Worm (Caenorhabditis elegans) whole organism, L2 larva: ENCODE measurements around the gene F13E9.11.

ENCODE experiments used
- C34F6.9 ChIP-seq: fragments of 150-350 bp; optimal IDR thresholded peaks from 2 replicates; lab custom pipeline; 2014; ENCODE audit warnings: missing biosample characterization, missing genetic modification characterization
- F13H6.1 ChIP-seq: sonication (generic microtip); optimal IDR thresholded peaks from 2 replicates; lab custom pipeline; 2016; ENCODE audit warnings: missing genetic modification characterization, missing compliant biosample characterization
- R02D3.7 ChIP-seq: fragments of 150-350 bp; optimal IDR thresholded peaks from 2 replicates; lab custom pipeline; 2014; ENCODE audit warnings: missing biosample characterization, missing genetic modification characterization
- Y55F3AM.14 ChIP-seq: fragments of 200-800 bp; sonication (Bioruptor generic); optimal IDR thresholded peaks from 2 replicates; lab custom pipeline; 2018; ENCODE audit warnings: mild to moderate bottlenecking, missing genetic modification characterization, missing compliant biosample characterization
- ZK546.5 ChIP-seq: sonication (generic microtip); optimal IDR thresholded peaks from 2 replicates; lab custom pipeline; 2017; ENCODE audit warnings: missing biosample characterization, missing genetic modification characterization
- alr-1 ChIP-seq: fragments of 150-350 bp; optimal IDR thresholded peaks from 2 replicates; lab custom pipeline; 2014; ENCODE audit warnings: missing biosample characterization, missing genetic modification characterization
- aly-2 ChIP-seq: fragments of 150-350 bp; optimal IDR thresholded peaks from 2 replicates; lab custom pipeline; 2014; ENCODE audit warnings: missing biosample characterization, missing genetic modification characterization
- ama-1 ChIP-seq: fragments of 150-350 bp; optimal IDR thresholded peaks from 2 replicates; lab custom pipeline; 2018; ENCODE audit warnings: inconsistent platforms
- blmp-1 ChIP-seq: sonication (generic microtip); optimal IDR thresholded peaks from 2 replicates; lab custom pipeline; 2017; ENCODE audit warnings: missing genetic modification characterization, mild to moderate bottlenecking, missing compliant biosample characterization, antibody characterized with exemption, moderate library complexity; ENCODE audit not compliant: insufficient read depth
- ceh-16 ChIP-seq: fragments of 150-350 bp; optimal IDR thresholded peaks from 2 replicates; lab custom pipeline; 2014; ENCODE audit warnings: missing biosample characterization, missing genetic modification characterization
- ceh-82 ChIP-seq: fragments of 150-350 bp; optimal IDR thresholded peaks from 2 replicates; lab custom pipeline; 2014; ENCODE audit warnings: missing biosample characterization, missing genetic modification characterization
- crh-2 ChIP-seq: sonication (generic microtip); optimal IDR thresholded peaks from 2 replicates; lab custom pipeline; 2017; ENCODE audit warnings: missing biosample characterization, missing genetic modification characterization
- dmd-4 ChIP-seq: sonication (generic microtip); optimal IDR thresholded peaks from 2 replicates; lab custom pipeline; 2017; ENCODE audit warnings: missing biosample characterization, missing genetic modification characterization
- egl-27 ChIP-seq: sonication (generic microtip); optimal IDR thresholded peaks from 3 replicates; lab custom pipeline; 2017; ENCODE audit warnings: missing biosample characterization, missing genetic modification reagents, missing genetic modification characterization
- elt-1 ChIP-seq: fragments of 150-350 bp; optimal IDR thresholded peaks from 2 replicates; lab custom pipeline; 2014; ENCODE audit warnings: missing biosample characterization, missing genetic modification characterization
- elt-3 ChIP-seq: sonication (generic microtip); optimal IDR thresholded peaks from 2 replicates; lab custom pipeline; 2017; ENCODE audit warnings: missing biosample characterization, missing genetic modification characterization
- fos-1 ChIP-seq: fragments of 150-350 bp; optimal IDR thresholded peaks from 2 replicates; lab custom pipeline; 2014; ENCODE audit warnings: missing biosample characterization, missing genetic modification characterization
- gmeb-1 ChIP-seq: fragments of 150-350 bp; optimal IDR thresholded peaks from 2 replicates; lab custom pipeline; 2014; ENCODE audit warnings: missing biosample characterization, missing genetic modification characterization
- lin-11 ChIP-seq: fragments of 150-350 bp; sonication (generic microtip); optimal IDR thresholded peaks from 2 replicates; lab custom pipeline; 2014; ENCODE audit warnings: missing biosample characterization, missing genetic modification characterization, inconsistent platforms, mixed read lengths
- lin-13 ChIP-seq: fragments of 150-350 bp; optimal IDR thresholded peaks from 2 replicates; lab custom pipeline; 2014; ENCODE audit warnings: missing biosample characterization, missing genetic modification reagents, missing genetic modification characterization
- lin-39 ChIP-seq: fragments of 150-350 bp; optimal IDR thresholded peaks from 2 replicates; lab custom pipeline; 2014; ENCODE audit warnings: missing biosample characterization, missing genetic modification reagents, missing genetic modification characterization
- lsy-2 ChIP-seq, 2 experiments: fragments of 150-350 bp in 1 of 2; sonication (generic microtip) in 1 of 2; optimal IDR thresholded peaks; 2 replicates each; lab custom pipeline; 2014 to 2017; ENCODE audit warnings: missing biosample characterization in 2 of 2, missing genetic modification characterization in 2 of 2
- mab-5 ChIP-seq: fragments of 150-350 bp; optimal IDR thresholded peaks from 2 replicates; lab custom pipeline; 2014; ENCODE audit warnings: missing biosample characterization, missing genetic modification characterization
- mdl-1 ChIP-seq, 2 experiments: fragments of 150-350 bp in 1 of 2; sonication (generic microtip) in 1 of 2; optimal IDR thresholded peaks; 2 replicates each; lab custom pipeline; 2017; ENCODE audit warnings: missing biosample characterization in 2 of 2, missing genetic modification characterization in 2 of 2
- nhr-10 ChIP-seq: sonication (generic microtip); optimal IDR thresholded peaks from 2 replicates; lab custom pipeline; 2017; ENCODE audit warnings: missing biosample characterization, missing genetic modification characterization
- nhr-11 ChIP-seq: fragments of 150-350 bp; optimal IDR thresholded peaks from 2 replicates; lab custom pipeline; 2014; ENCODE audit warnings: missing biosample characterization, missing genetic modification characterization
- nhr-12 ChIP-seq: fragments of 150-350 bp; optimal IDR thresholded peaks from 2 replicates; lab custom pipeline; 2014; ENCODE audit warnings: missing biosample characterization, missing genetic modification characterization
- nhr-129 ChIP-seq: fragments of 150-350 bp; optimal IDR thresholded peaks from 2 replicates; lab custom pipeline; 2014; ENCODE audit warnings: missing biosample characterization, missing genetic modification characterization
- nhr-21 ChIP-seq: fragments of 150-350 bp; optimal IDR thresholded peaks from 2 replicates; lab custom pipeline; 2014; ENCODE audit warnings: missing biosample characterization, missing genetic modification characterization
- nhr-23 ChIP-seq: fragments of 150-350 bp; optimal IDR thresholded peaks from 2 replicates; lab custom pipeline; 2014; ENCODE audit warnings: missing biosample characterization, missing genetic modification reagents, missing genetic modification characterization
- nhr-237 ChIP-seq: fragments of 150-350 bp; optimal IDR thresholded peaks from 2 replicates; lab custom pipeline; 2014; ENCODE audit warnings: missing biosample characterization, missing genetic modification characterization
- nhr-25 ChIP-seq: fragments of 150-350 bp; sonication (generic microtip); optimal IDR thresholded peaks from 3 replicates; lab custom pipeline; 2014; ENCODE audit warnings: missing biosample characterization, missing genetic modification characterization
- nhr-6 ChIP-seq: fragments of 150-350 bp; optimal IDR thresholded peaks from 2 replicates; lab custom pipeline; 2014; ENCODE audit warnings: missing biosample characterization, missing genetic modification characterization
- nhr-77 ChIP-seq: fragments of 150-350 bp; optimal IDR thresholded peaks from 2 replicates; lab custom pipeline; 2014; ENCODE audit warnings: missing biosample characterization, missing genetic modification characterization
- peb-1 ChIP-seq: fragments of 150-350 bp; optimal IDR thresholded peaks from 2 replicates; lab custom pipeline; 2014; ENCODE audit warnings: missing biosample characterization, missing genetic modification characterization
- sem-4 ChIP-seq: fragments of 150-350 bp; optimal IDR thresholded peaks from 2 replicates; lab custom pipeline; 2014; ENCODE audit warnings: missing biosample characterization, missing genetic modification reagents, missing genetic modification characterization
- skn-1 ChIP-seq: sonication (generic microtip); optimal IDR thresholded peaks from 2 replicates; lab custom pipeline; 2017; ENCODE audit warnings: missing biosample characterization, missing genetic modification characterization
- sma-3 ChIP-seq: sonication (generic microtip); optimal IDR thresholded peaks from 2 replicates; lab custom pipeline; 2016; ENCODE audit warnings: missing genetic modification reagents, missing genetic modification characterization, missing compliant biosample characterization
- sma-9 ChIP-seq, 2 experiments: fragments of 150-350 bp in 1 of 2; sonication (generic microtip) in 1 of 2; optimal IDR thresholded peaks; 2 replicates each; lab custom pipeline; 2014 to 2016; ENCODE audit warnings: missing genetic modification characterization in 2 of 2, mild to moderate bottlenecking in 1 of 2, missing biosample characterization in 1 of 2, missing compliant biosample characterization in 1 of 2, missing genetic modification reagents in 1 of 2, moderate library complexity in 1 of 2
- snpc-4 ChIP-seq: fragments of 150-350 bp; optimal IDR thresholded peaks from 2 replicates; lab custom pipeline; 2014; ENCODE audit warnings: missing biosample characterization, missing genetic modification characterization
- unc-39 ChIP-seq: fragments of 150-350 bp; optimal IDR thresholded peaks from 2 replicates; lab custom pipeline; 2014; ENCODE audit warnings: missing biosample characterization, missing genetic modification characterization
- unc-55 ChIP-seq: fragments of 150-350 bp; sonication (generic microtip); optimal IDR thresholded peaks from 3 replicates; lab custom pipeline; 2014; ENCODE audit warnings: missing biosample characterization, missing genetic modification reagents, missing genetic modification characterization
- unc-62 ChIP-seq: fragments of 150-350 bp; optimal IDR thresholded peaks from 2 replicates; lab custom pipeline; 2014; ENCODE audit warnings: missing biosample characterization, missing genetic modification reagents, missing genetic modification characterization
- zag-1 ChIP-seq: fragments of 150-350 bp; optimal IDR thresholded peaks from 2 replicates; lab custom pipeline; 2014; ENCODE audit warnings: missing biosample characterization, missing genetic modification characterization
- ztf-11 ChIP-seq: sonication (generic microtip); optimal IDR thresholded peaks from 2 replicates; lab custom pipeline; 2017; ENCODE audit warnings: missing biosample characterization, missing genetic modification characterization
- ztf-4 ChIP-seq: fragments of 150-350 bp; optimal IDR thresholded peaks from 2 replicates; lab custom pipeline; 2014; ENCODE audit warnings: missing biosample characterization, missing genetic modification characterization

Gene F13E9.11

DNA sequence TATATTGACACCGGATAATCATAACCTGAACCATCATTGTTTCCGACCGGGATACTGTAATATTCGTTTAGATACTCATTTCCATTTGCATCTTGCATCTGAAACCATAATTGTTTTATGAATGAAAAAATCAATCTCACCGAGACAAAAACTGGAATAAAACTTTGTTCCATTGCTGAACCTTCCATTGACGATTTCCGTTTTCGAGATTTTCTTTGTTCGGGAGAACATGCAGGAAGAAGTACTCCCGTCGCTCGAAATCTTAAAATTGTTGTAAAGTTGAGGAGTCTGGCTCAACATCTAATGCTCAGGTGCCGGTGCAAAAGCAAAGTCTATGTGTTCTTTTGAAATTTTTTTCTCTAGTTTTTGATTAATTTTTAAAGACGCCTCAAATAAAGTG, 42.9 kb downstream of the F13E9.11 start:
- TF ChIP-seq nhr-129 (peak; percentile 9), nhr-11 (tag; lab: Kevin White, UChicago) (no peak), sem-4 (no peak), mab-5 (tag; lab: Kevin White, UChicago) (no peak)

DNA sequence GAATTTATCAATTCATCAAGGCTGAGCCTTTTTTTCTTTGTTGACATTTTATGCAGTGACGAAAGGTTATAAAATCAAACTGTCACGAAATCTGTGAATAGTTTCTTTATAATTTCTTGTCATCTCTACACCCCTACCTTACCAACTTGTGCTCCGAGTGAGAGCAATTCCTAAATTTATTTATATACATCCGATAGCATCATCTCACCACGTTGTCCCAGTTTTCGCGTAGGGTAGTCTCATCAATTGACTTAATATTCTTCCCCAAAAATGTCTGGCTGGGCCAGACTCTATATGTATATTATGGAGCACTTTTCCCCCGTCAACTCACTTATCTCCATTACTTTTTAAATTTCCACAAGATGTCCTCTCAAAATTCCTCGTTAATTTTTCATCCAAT, 43.6 kb downstream of the F13E9.11 start:
- TF ChIP-seq peb-1 (tag; lab: Kevin White, UChicago), result no peak
- no peak for TF ChIP-seq R02D3.7 (tag; lab: Kevin White, UChicago)
- no peak for TF ChIP-seq lsy-2 (tag; optimal IDR thresholded peaks at IDR 0.05; lab: Kevin White, UChicago)
- no peak for TF ChIP-seq nhr-11 (tag; lab: Kevin White, UChicago)
- TF ChIP-seq Y55F3AM.14 (GFP tag; lab: Kevin White, UChicago), result no peak

DNA sequence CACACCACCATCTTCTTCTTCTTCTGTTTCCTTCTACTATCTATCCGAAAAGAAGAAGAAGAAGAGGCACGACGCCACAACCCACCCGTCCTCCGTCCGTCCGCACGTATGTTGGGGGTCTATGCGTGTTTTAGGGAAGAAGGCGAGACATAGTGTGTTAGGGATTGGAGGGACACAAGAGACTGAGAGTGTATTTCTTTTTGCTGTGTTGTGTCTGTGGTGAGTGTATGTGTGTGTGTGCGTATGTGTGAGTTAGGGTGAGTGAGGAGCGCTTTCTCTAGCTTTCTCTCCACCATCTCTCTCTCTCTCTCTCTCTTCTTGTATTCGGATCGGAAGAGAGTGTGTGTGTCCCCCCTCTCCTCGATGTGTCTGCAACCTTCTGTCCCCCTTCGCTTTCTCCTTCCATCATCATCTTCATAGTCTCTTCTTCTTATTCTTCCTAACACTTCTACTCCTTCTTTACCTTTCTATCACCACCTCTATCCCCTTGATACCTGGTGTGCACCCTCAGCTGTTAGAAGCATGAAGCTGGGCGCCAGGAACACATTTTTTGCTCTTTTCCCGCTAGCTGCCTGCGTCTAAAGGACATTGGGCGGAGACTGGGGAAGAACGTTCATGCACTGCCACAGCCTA, 47.1 kb downstream of the F13E9.11 start:
- peak; percentile 55 for TF ChIP-seq snpc-4 (tag; lab: Kevin White, UChicago)
- peak; percentile 92 for TF ChIP-seq nhr-25 (tag; lab: Kevin White, UChicago)
- TF ChIP-seq fos-1 (tag; lab: Kevin White, UChicago), result peak; percentile 80
- TF ChIP-seq gmeb-1, result peak; percentile 70
- peak; percentile 98 for TF ChIP-seq nhr-129
- no peak for TF ChIP-seq nhr-11 (tag; lab: Kevin White, UChicago)
- TF ChIP-seq nhr-12, result no peak
- TF ChIP-seq Y55F3AM.14 (GFP tag; lab: Kevin White, UChicago), result peak; percentile 97
- TF ChIP-seq blmp-1 (tag; lab: Kevin White, UChicago), result peak; percentile 96
- peak; percentile 92 for TF ChIP-seq unc-55 (GFP tag; lab: Kevin White, UChicago)
- peak; percentile 7 for TF ChIP-seq ceh-82 (tag; lab: Kevin White, UChicago)
- peak; percentile 87 for TF ChIP-seq nhr-21
- TF ChIP-seq alr-1, result no peak
- TF ChIP-seq elt-3, result no peak
- no peak for TF ChIP-seq nhr-23 (tag; lab: Kevin White, UChicago)
- peak; percentile 97 for TF ChIP-seq F13H6.1 (tag; lab: Kevin White, UChicago)
- peak; percentile 58 for TF ChIP-seq sma-3 (GFP tag; lab: Kevin White, UChicago)
- TF ChIP-seq ztf-4, result peak; percentile 93
- TF ChIP-seq unc-39 (tag; lab: Kevin White, UChicago), result peak; percentile 61
- peak; percentile 32 for TF ChIP-seq mdl-1 (tag; optimal IDR thresholded peaks at IDR 0.05; lab: Kevin White, UChicago)
- TF ChIP-seq zag-1 (tag; lab: Kevin White, UChicago), result peak; percentile 85
- no peak for TF ChIP-seq ZK546.5 (tag; lab: Kevin White, UChicago)
- TF ChIP-seq nhr-77 (tag; lab: Kevin White, UChicago), result no peak
- peak; percentile 62 to 80 for TF ChIP-seq lsy-2 (tag; optimal IDR thresholded peaks at IDR 0.05; lab: Kevin White, UChicago)
- peak; percentile 80 for TF ChIP-seq lin-39
- no peak for TF ChIP-seq R02D3.7 (tag; lab: Kevin White, UChicago)
- TF ChIP-seq skn-1 (tag; lab: Kevin White, UChicago), result peak; percentile 25
- no peak for TF ChIP-seq elt-1 (tag; lab: Kevin White, UChicago)
- TF ChIP-seq sem-4, result peak; percentile 85
- no peak for TF ChIP-seq dmd-4 (tag; lab: Kevin White, UChicago)
- peak; percentile 81 for TF ChIP-seq sma-9 (GFP tag; optimal IDR thresholded peaks at IDR 0.05; lab: Kevin White, UChicago)
- TF ChIP-seq sma-9 (tag; optimal IDR thresholded peaks at IDR 0.05; lab: Kevin White, UChicago), result no peak
- TF ChIP-seq aly-2 (tag; lab: Kevin White, UChicago), result peak; percentile 78
- no peak for TF ChIP-seq unc-62 (GFP tag; lab: Kevin White, UChicago)
- peak; percentile 72 for TF ChIP-seq egl-27 (tag; lab: Kevin White, UChicago)
- TF ChIP-seq ztf-11 (tag; lab: Kevin White, UChicago), result no peak
- TF ChIP-seq ama-1 (lab: Kevin White, UChicago), result peak; percentile 78
- peak; percentile 80 for TF ChIP-seq mab-5 (tag; lab: Kevin White, UChicago)
- peak; percentile 85 for TF ChIP-seq crh-2 (tag; lab: Kevin White, UChicago)
- TF ChIP-seq C34F6.9 (tag; lab: Kevin White, UChicago), result peak; percentile 93
- peak; percentile 65 for TF ChIP-seq ceh-16 (tag; lab: Kevin White, UChicago)
- TF ChIP-seq nhr-237 (tag; lab: Kevin White, UChicago), result no peak
- peak; percentile 38 for TF ChIP-seq nhr-10 (tag; lab: Kevin White, UChicago)
- TF ChIP-seq nhr-6 (tag; lab: Kevin White, UChicago), result peak; percentile 95
- TF ChIP-seq lin-13 (GFP tag; lab: Kevin White, UChicago), result peak; percentile 81
- peak; percentile 46 for TF ChIP-seq lin-11 (tag; lab: Kevin White, UChicago)
